Fruit fly (Drosophila melanogaster) whole organism, adult: Measurements from ENCODE around the gene CG31103.

Experiments
- CG1620 ChIP-seq: fragments of 200-800 bp; sonication (Bioruptor generic); optimal IDR thresholded peaks from 2 replicates; lab custom pipeline; 2016; ENCODE audit warnings: missing biosample characterization, missing genetic modification characterization
- CG33017 ChIP-seq: fragments of 200-800 bp; sonication (Bioruptor generic); optimal IDR thresholded peaks from 2 replicates; lab custom pipeline; 2018; ENCODE audit warnings: missing biosample characterization, mild to moderate bottlenecking, missing genetic modification characterization, moderate library complexity
- CG5204 ChIP-seq: fragments of 200-800 bp; sonication (Bioruptor generic); optimal IDR thresholded peaks from 2 replicates; lab custom pipeline; 2016; ENCODE audit warnings: missing biosample characterization, missing genetic modification characterization
- Hr96 ChIP-seq: fragments of 200-800 bp; sonication (Bioruptor generic); optimal IDR thresholded peaks from 2 replicates; lab custom pipeline; 2016; ENCODE audit warnings: missing biosample characterization, missing genetic modification characterization
- kay ChIP-seq: fragments of 200-800 bp; sonication (Bioruptor generic); peaks from one replicate; lab custom pipeline; 2016; ENCODE audit warnings: missing biosample characterization, missing genetic modification characterization, borderline replicate concordance
- toe ChIP-seq: fragments of 200-800 bp; sonication (Bioruptor generic); optimal IDR thresholded peaks from 2 replicates; lab custom pipeline; 2016; ENCODE audit warnings: missing biosample characterization, missing genetic modification characterization

dm6 chr3R:25232271-25232989 is 13.3 kb downstream of the CG31103 start, which contains the start of gene Cad96Cb:
- no peak for TF ChIP-seq CG33017
- no peak for TF ChIP-seq CG5204 (GFP tag; lab: Kevin White, UChicago)
- TF ChIP-seq CG1620 (GFP tag; lab: Kevin White, UChicago) = no peak
- no peak for TF ChIP-seq toe (GFP tag; lab: Kevin White, UChicago)
- TF ChIP-seq Hr96 = no peak
- no peak for TF ChIP-seq kay (GFP tag; lab: Kevin White, UChicago)
